Fruit fly (Drosophila melanogaster) whole organism, embryonic: Measurements from ENCODE around the gene CG7362.
A peak's percentile ranks its signal among the peaks of the same experiment; 100 is the strongest.

Experiments
- Asciz ChIP-seq: fragments of 200-800 bp; sonication (Bioruptor generic); optimal IDR thresholded peaks from 2 replicates; lab custom pipeline; 2017; ENCODE audit warnings: missing biosample characterization, mild to moderate bottlenecking, missing genetic modification characterization, missing genetic modification reagents
- B-H1 ChIP-seq: fragments of 200-800 bp; sonication (Bioruptor generic); IDR thresholded peaks from 3 replicates; pipeline ENCODE4 v1.3.6; 2022; ENCODE audit warnings: missing biosample characterization, missing genetic modification characterization
- CG10267 ChIP-seq: fragments of 200-800 bp; sonication (Bioruptor generic); optimal IDR thresholded peaks from 2 replicates; lab custom pipeline; 2018; ENCODE audit warnings: missing biosample characterization, mild to moderate bottlenecking, missing genetic modification characterization, moderate library complexity
- CG10979 ChIP-seq: fragments of 200-800 bp; sonication (Bioruptor generic); optimal IDR thresholded peaks from 2 replicates; lab custom pipeline; 2018; ENCODE audit warnings: missing biosample characterization, mild to moderate bottlenecking, missing genetic modification characterization, moderate library complexity
- CG17568 ChIP-seq: fragments of 200-800 bp; sonication (Bioruptor generic); optimal IDR thresholded peaks from 2 replicates; lab custom pipeline; 2018; ENCODE audit warnings: missing biosample characterization, mild to moderate bottlenecking, missing genetic modification characterization, moderate library complexity
- CG18262 ChIP-seq: fragments of 200-800 bp; optimal IDR thresholded peaks from 3 replicates; lab custom pipeline; 2019; ENCODE audit warnings: missing biosample characterization, mild to moderate bottlenecking, missing genetic modification characterization, moderate library complexity
- CG30403 ChIP-seq: fragments of 200-800 bp; sonication (Bioruptor generic); optimal IDR thresholded peaks from 3 replicates; lab custom pipeline; 2016; ENCODE audit warnings: missing biosample characterization, missing genetic modification characterization
- CG31224 ChIP-seq: fragments of 200-800 bp; sonication (Bioruptor generic); IDR thresholded peaks from 2 replicates; pipeline ENCODE4 v1.3.6; 2022; ENCODE audit warnings: missing biosample characterization, missing genetic modification characterization
- CG33213 ChIP-seq: fragments of 200-800 bp; sonication (Bioruptor generic); optimal IDR thresholded peaks from 3 replicates; lab custom pipeline; 2016; ENCODE audit warnings: missing biosample characterization, missing genetic modification characterization
- CG3995 ChIP-seq: fragments of 200-800 bp; sonication (Bioruptor generic); optimal IDR thresholded peaks from 3 replicates; lab custom pipeline; 2016; ENCODE audit warnings: missing biosample characterization, missing genetic modification characterization
- CG4617 ChIP-seq: fragments of 200-800 bp; sonication (Bioruptor generic); optimal IDR thresholded peaks from 3 replicates; lab custom pipeline; 2016; ENCODE audit warnings: missing biosample characterization, missing genetic modification characterization, borderline replicate concordance
- CG4854 ChIP-seq: fragments of 200-800 bp; sonication (Bioruptor generic); optimal IDR thresholded peaks from 2 replicates; lab custom pipeline; 2016; ENCODE audit warnings: missing biosample characterization, missing genetic modification characterization, inconsistent platforms
- CG5245 ChIP-seq: fragments of 200-800 bp; sonication (Bioruptor generic); optimal IDR thresholded peaks from 3 replicates; lab custom pipeline; 2016; ENCODE audit warnings: missing biosample characterization, missing genetic modification characterization
- CG6689 ChIP-seq: fragments of 200-800 bp; sonication (Bioruptor generic); IDR thresholded peaks from 2 replicates; pipeline ENCODE4 v1.3.6; 2022; ENCODE audit warnings: missing biosample characterization, missing genetic modification characterization
- CG7786 ChIP-seq: fragments of 200-800 bp; sonication (Bioruptor generic); optimal IDR thresholded peaks from 2 replicates; lab custom pipeline; 2016; ENCODE audit warnings: missing biosample characterization, missing genetic modification characterization
- CG7839 ChIP-seq: fragments of 200-800 bp; sonication (Bioruptor generic); optimal IDR thresholded peaks from 3 replicates; lab custom pipeline; 2018; ENCODE audit warnings: missing biosample characterization, mild to moderate bottlenecking, missing genetic modification characterization, moderate library complexity
- CG8359 ChIP-seq: fragments of 200-800 bp; sonication (Bioruptor generic); optimal IDR thresholded peaks from 2 replicates; lab custom pipeline; 2017; ENCODE audit warnings: missing biosample characterization, mild to moderate bottlenecking, missing genetic modification characterization, borderline replicate concordance
- CG9932 ChIP-seq: fragments of 200-800 bp; sonication (Bioruptor generic); IDR thresholded peaks from 2 replicates; pipeline ENCODE4 v1.3.6; 2022; ENCODE audit warnings: missing biosample characterization, missing genetic modification characterization
- CoRest ChIP-seq: fragments of 200-800 bp; sonication (Bioruptor generic); optimal IDR thresholded peaks from 3 replicates; lab custom pipeline; 2018; ENCODE audit warnings: missing biosample characterization, mild to moderate bottlenecking, missing genetic modification characterization, moderate library complexity
- Eip74EF ChIP-seq, 2 experiments: fragments of 200-800 bp in 1 of 2; fragments of >200 bp in 1 of 2; sonication (Bioruptor generic) in 1 of 2; optimal IDR thresholded peaks; 2 replicates each; lab custom pipeline; 2017 to 2019; ENCODE audit warnings: missing biosample characterization in 2 of 2, missing genetic modification characterization in 2 of 2, mild to moderate bottlenecking in 1 of 2, moderate library complexity in 1 of 2
- Gug ChIP-seq: fragments of 200-800 bp; sonication (Bioruptor generic); IDR thresholded peaks from 4 replicates; pipeline ENCODE4 v1.3.6; 2022; ENCODE audit warnings: missing biosample characterization, missing genetic modification characterization
- HHEX ChIP-seq: fragments of 200-800 bp; sonication (Bioruptor generic); optimal IDR thresholded peaks from 3 replicates; lab custom pipeline; 2017; ENCODE audit warnings: missing biosample characterization, mild to moderate bottlenecking, missing genetic modification characterization, missing genetic modification reagents
- HmgD ChIP-seq: fragments of 200-800 bp; sonication (Bioruptor generic); optimal IDR thresholded peaks from 3 replicates; lab custom pipeline; 2016; ENCODE audit warnings: missing biosample characterization, missing genetic modification characterization
- Kr ChIP-seq: fragments of 200-800 bp; sonication (Bioruptor generic); optimal IDR thresholded peaks from 2 replicates; lab custom pipeline; 2017; ENCODE audit warnings: missing biosample characterization, mild to moderate bottlenecking, missing genetic modification characterization
- Rx ChIP-seq: fragments of 200-800 bp; sonication (Bioruptor generic); IDR thresholded peaks from 2 replicates; pipeline ENCODE4 v1.3.6; 2022; ENCODE audit warnings: missing biosample characterization, missing genetic modification characterization
- Scr ChIP-seq: fragments of 200-800 bp; sonication (Bioruptor generic); IDR thresholded peaks from 2 replicates; pipeline ENCODE4 v1.3.6; 2022; ENCODE audit warnings: missing biosample characterization, missing genetic modification characterization; ENCODE audit not compliant: partially characterized antibody
- Sox102F ChIP-seq: fragments of 200-800 bp; sonication (Bioruptor generic); optimal IDR thresholded peaks from 2 replicates; lab custom pipeline; 2018; ENCODE audit warnings: missing biosample characterization, mild to moderate bottlenecking, missing genetic modification characterization, moderate library complexity
- Stat92E ChIP-seq, 3 experiments: fragments of >200 bp in 2 of 3; fragments of 200-800 bp in 1 of 3; sonication (Bioruptor generic) in 1 of 3; optimal IDR thresholded peaks; 2 replicates each; lab custom pipeline; 2017 to 2019; ENCODE audit warnings: missing biosample characterization in 3 of 3, missing genetic modification characterization in 3 of 3, mild to moderate bottlenecking in 1 of 3, moderate library complexity in 1 of 3
- al ChIP-seq: fragments of 200-800 bp; sonication (Bioruptor generic); IDR thresholded peaks from 2 replicates; pipeline ENCODE4 v1.3.6; 2022; ENCODE audit warnings: missing biosample characterization, missing genetic modification characterization
- bsh ChIP-seq, 2 experiments: fragments of 200-800 bp; sonication (Bioruptor generic); optimal IDR thresholded peaks; 2 replicates each; lab custom pipeline; 2017 to 2018; ENCODE audit warnings: mild to moderate bottlenecking in 2 of 2, missing biosample characterization in 2 of 2, missing genetic modification characterization in 2 of 2, moderate library complexity in 1 of 2
- btn ChIP-seq: fragments of 200-800 bp; sonication (Bioruptor generic); optimal IDR thresholded peaks from 2 replicates; lab custom pipeline; 2016; ENCODE audit warnings: missing biosample characterization, missing genetic modification characterization
- danr ChIP-seq: fragments of 200-800 bp; sonication (Bioruptor generic); IDR thresholded peaks from 2 replicates; pipeline ENCODE4 v1.3.6; 2022; ENCODE audit warnings: missing biosample characterization, missing genetic modification characterization
- dimm ChIP-seq: fragments of 200-800 bp; sonication (Bioruptor generic); IDR thresholded peaks from 2 replicates; pipeline ENCODE4 v1.3.6; 2022; ENCODE audit warnings: missing biosample characterization, missing genetic modification characterization
- ems ChIP-seq: fragments of 200-800 bp; sonication (Bioruptor generic); optimal IDR thresholded peaks from 3 replicates; lab custom pipeline; 2016; ENCODE audit warnings: missing biosample characterization, missing genetic modification characterization
- fd3F ChIP-seq: fragments of 200-800 bp; sonication (Bioruptor generic); optimal IDR thresholded peaks from 2 replicates; lab custom pipeline; 2018; ENCODE audit warnings: missing biosample characterization, mild to moderate bottlenecking, missing genetic modification characterization, moderate library complexity
- gcm ChIP-seq: fragments of 200-800 bp; sonication (Bioruptor generic); optimal IDR thresholded peaks from 2 replicates; lab custom pipeline; 2019; ENCODE audit warnings: missing biosample characterization, mild to moderate bottlenecking, missing genetic modification characterization, moderate library complexity
- her ChIP-seq: fragments of 200-800 bp; sonication (Bioruptor generic); optimal IDR thresholded peaks from 2 replicates; lab custom pipeline; 2016; ENCODE audit warnings: missing biosample characterization, missing genetic modification characterization
- maf-S ChIP-seq: fragments of 200-800 bp; sonication (Bioruptor generic); optimal IDR thresholded peaks from 2 replicates; lab custom pipeline; 2016; ENCODE audit warnings: missing biosample characterization, missing genetic modification characterization
- nau ChIP-seq: fragments of 200-800 bp; sonication (Bioruptor generic); optimal IDR thresholded peaks from 3 replicates; lab custom pipeline; 2017; ENCODE audit warnings: missing biosample characterization, mild to moderate bottlenecking, missing genetic modification characterization, missing genetic modification reagents
- phol ChIP-seq: fragments of 200-800 bp; sonication (Bioruptor generic); optimal IDR thresholded peaks from 3 replicates; lab custom pipeline; 2018; ENCODE audit warnings: missing biosample characterization, mild to moderate bottlenecking, missing genetic modification characterization, moderate library complexity
- ro ChIP-seq: fragments of 200-800 bp; sonication (Bioruptor generic); IDR thresholded peaks from 2 replicates; pipeline ENCODE4 v1.3.6; 2022; ENCODE audit warnings: missing biosample characterization, missing genetic modification characterization
- sens ChIP-seq: fragments of 200-800 bp; sonication (Bioruptor generic); peaks from one replicate; lab custom pipeline; 2016; ENCODE audit warnings: missing biosample characterization, missing genetic modification characterization
- sima ChIP-seq: fragments of 200-800 bp; sonication (Bioruptor generic); optimal IDR thresholded peaks from 2 replicates; lab custom pipeline; 2016; ENCODE audit warnings: missing biosample characterization, missing genetic modification characterization
- slbo ChIP-seq: fragments of 200-800 bp; sonication (Bioruptor generic); IDR thresholded peaks from 2 replicates; pipeline ENCODE4 v1.3.6; 2022; ENCODE audit warnings: missing biosample characterization, missing genetic modification characterization
- slp2 ChIP-seq: fragments of 200-800 bp; sonication (Bioruptor generic); optimal IDR thresholded peaks from 2 replicates; lab custom pipeline; 2016; ENCODE audit warnings: missing biosample characterization, missing genetic modification characterization
- sob ChIP-seq: fragments of 200-800 bp; sonication (Bioruptor generic); IDR thresholded peaks from 2 replicates; pipeline ENCODE4 v1.3.6; 2022; ENCODE audit warnings: missing biosample characterization, missing genetic modification characterization
- tna ChIP-seq: fragments of 200-800 bp; sonication (Bioruptor generic); IDR thresholded peaks from 2 replicates; pipeline ENCODE4 v1.3.6; 2022; ENCODE audit warnings: missing biosample characterization, missing genetic modification characterization; ENCODE audit not compliant: partially characterized antibody
- trem ChIP-seq: fragments of 200-800 bp; optimal IDR thresholded peaks from 3 replicates; lab custom pipeline; 2019; ENCODE audit warnings: missing biosample characterization, mild to moderate bottlenecking, missing genetic modification characterization, moderate library complexity
- zen ChIP-seq: fragments of 200-800 bp; sonication (Bioruptor generic); optimal IDR thresholded peaks from 3 replicates; lab custom pipeline; 2018; ENCODE audit warnings: missing biosample characterization, mild to moderate bottlenecking, missing genetic modification characterization, moderate library complexity

The CG7362 gene

dm6 chr3R:14744339-14745129, 9.7 kb downstream of the CG7362 start (continued):
- TF ChIP-seq CG17568 (GFP tag; lab: Kevin White, UChicago) (peak; percentile 16), B-H1 (GFP tag; lab: Robert Waterston, UW) (no peak), CG10979 (tag; lab: Kevin White, UChicago) (peak; percentile 45), danr (GFP tag; lab: Robert Waterston, UW) (no peak), CoRest (tag; lab: Kevin White, UChicago) (peak; percentile 32), slbo (no peak), CG4617 (GFP tag; lab: Kevin White, UChicago) (no peak), HmgD (no peak), CG5245 (GFP tag; lab: Kevin White, UChicago) (no peak), CG31224 (no peak), sens (peak; percentile 84), nau (GFP tag; lab: Kevin White, UChicago) (no peak), CG6689 (GFP tag; lab: Robert Waterston, UW) (0 out of 2 replicates have a peak, but pooled peaks have one; percentile 7), btn (GFP tag; lab: Kevin White, UChicago) (no peak), slp2 (GFP tag; lab: Kevin White, UChicago) (peak; percentile 19), CG30403 (GFP tag; lab: Kevin White, UChicago) (peak; percentile 40), CG18262 (tag; lab: Kevin White, UChicago) (peak; percentile 58), gcm (GFP tag; lab: Kevin White, UChicago) (no peak), sima (GFP tag; lab: Kevin White, UChicago) (no peak), ro (GFP tag; lab: Robert Waterston, UW) (no peak), CG7839 (peak; percentile 7), fd3F (GFP tag; lab: Kevin White, UChicago) (no peak), Sox102F (GFP tag; lab: Kevin White, UChicago) (peak; percentile 51), al (GFP tag; lab: Robert Waterston, UW) (no peak), sob (GFP tag; lab: Robert Waterston, UW) (no peak), Eip74EF (GFP tag; optimal IDR thresholded peaks at IDR 0.05; lab: Kevin White, UChicago) (peak in 1 of 2 experiments; percentile 0), Scr (GFP tag; lab: Robert Waterston, UW) (no peak), Rx (GFP tag; lab: Robert Waterston, UW) (0 out of 2 replicates have a peak, but pooled peaks have one; percentile 17), CG10267 (no peak), maf-S (GFP tag; lab: Kevin White, UChicago) (no peak), Asciz (GFP tag; lab: Kevin White, UChicago) (peak; percentile 45), CG9932 (GFP tag; lab: Robert Waterston, UW) (no peak), HHEX (no peak), Kr (no peak), dimm (GFP tag; lab: Robert Waterston, UW) (no peak), trem (peak; percentile 3), CG33213 (no peak), tna (GFP tag; lab: Robert Waterston, UW) (no peak), CG7786 (peak; percentile 16), ems (no peak), Stat92E (GFP tag; optimal IDR thresholded peaks at IDR 0.05; lab: Kevin White, UChicago) (no peak), CG8359 (GFP tag; lab: Kevin White, UChicago) (no peak), CG3995 (GFP tag; lab: Kevin White, UChicago) (no peak), zen (tag; lab: Kevin White, UChicago) (no peak), bsh (GFP tag; optimal IDR thresholded peaks at IDR 0.05; lab: Kevin White, UChicago) (peak in 1 of 2 experiments; percentile 72), phol (tag; lab: Kevin White, UChicago) (peak; percentile 38), her (GFP tag; lab: Kevin White, UChicago) (peak; percentile 9), CG4854 (GFP tag; lab: Kevin White, UChicago) (no peak), Gug (GFP tag; lab: Robert Waterston, UW) (no peak)
